Worm (Caenorhabditis elegans) whole organism, young adult: Measurements from ENCODE around the gene Y51A2B.6.

Experiments
- B0336.3 ChIP-seq: fragments of 200-800 bp; sonication (Bioruptor generic); IDR thresholded peaks from 2 replicates; pipeline ENCODE4 v1.3.6; 2022; ENCODE audit warnings: missing genetic modification characterization, missing compliant biosample characterization
- C06A6.2 ChIP-seq: fragments of 200-800 bp; sonication (Bioruptor generic); conservative IDR thresholded peaks from 2 replicates; pipeline ENCODE4 v1.3.6; 2022; ENCODE audit warnings: missing genetic modification characterization, missing compliant biosample characterization
- C17E4.6 ChIP-seq: fragments of 200-800 bp; sonication (Bioruptor generic); IDR thresholded peaks from 2 replicates; pipeline ENCODE4 v1.3.6; 2022; ENCODE audit warnings: missing genetic modification reagents, missing genetic modification characterization, missing compliant biosample characterization
- F22D6.2 ChIP-seq: sonication (generic microtip); optimal IDR thresholded peaks from 2 replicates; lab custom pipeline; 2016; ENCODE audit warnings: mild to moderate bottlenecking, missing genetic modification characterization, missing compliant biosample characterization
- F39B2.1 ChIP-seq: fragments of 200-800 bp; sonication (Bioruptor generic); IDR thresholded peaks from 2 replicates; pipeline ENCODE4 v1.3.6; 2022; ENCODE audit warnings: missing genetic modification reagents, missing genetic modification characterization, missing compliant biosample characterization
- F49E8.2 ChIP-seq: sonication (generic microtip); optimal IDR thresholded peaks from 3 replicates; lab custom pipeline; 2017; ENCODE audit warnings: missing genetic modification characterization, mild to moderate bottlenecking, missing compliant biosample characterization, antibody characterized with exemption, moderate library complexity; ENCODE audit not compliant: insufficient read depth
- F52B5.7 ChIP-seq: sonication (generic microtip); optimal IDR thresholded peaks from 2 replicates; lab custom pipeline; 2016; ENCODE audit warnings: mild to moderate bottlenecking, missing genetic modification characterization, missing compliant biosample characterization
- K11D2.4 ChIP-seq: fragments of 200-800 bp; sonication (Bioruptor generic); IDR thresholded peaks from 2 replicates; pipeline ENCODE4 v1.3.6; 2022; ENCODE audit warnings: missing genetic modification reagents, missing genetic modification characterization, missing compliant biosample characterization
- K12H6.12 ChIP-seq: fragments of 200-800 bp; sonication (Bioruptor generic); optimal IDR thresholded peaks from 2 replicates; lab custom pipeline; 2018; ENCODE audit warnings: mild to moderate bottlenecking, missing genetic modification characterization, missing compliant biosample characterization
- T07F8.4 ChIP-seq: sonication (generic microtip); optimal IDR thresholded peaks from 2 replicates; lab custom pipeline; 2016; ENCODE audit warnings: mild to moderate bottlenecking, missing genetic modification characterization, moderate library complexity, missing compliant biosample characterization
- T26A5.8 ChIP-seq: sonication (generic microtip); optimal IDR thresholded peaks from 2 replicates; lab custom pipeline; 2016; ENCODE audit warnings: missing genetic modification characterization, missing compliant biosample characterization
- Y53F4B.3 ChIP-seq: fragments of 200-800 bp; sonication (Bioruptor generic); IDR thresholded peaks from 2 replicates; pipeline ENCODE4 v1.3.6; 2022; ENCODE audit warnings: missing genetic modification reagents, missing genetic modification characterization, missing compliant biosample characterization
- Y53G8AR.9 ChIP-seq: fragments of 200-800 bp; sonication (Bioruptor generic); conservative IDR thresholded peaks from 2 replicates; pipeline ENCODE4 v1.3.6; 2022; ENCODE audit warnings: missing genetic modification reagents, missing genetic modification characterization, missing compliant biosample characterization
- Y56A3A.18 ChIP-seq: fragments of 200-800 bp; sonication (Bioruptor generic); IDR thresholded peaks from 2 replicates; pipeline ENCODE4 v1.3.6; 2022; ENCODE audit warnings: missing genetic modification reagents, missing genetic modification characterization, missing compliant biosample characterization
- akir-1 ChIP-seq: fragments of 200-800 bp; sonication (Bioruptor generic); optimal IDR thresholded peaks from 2 replicates; lab custom pipeline; 2018; ENCODE audit warnings: mild to moderate bottlenecking, missing genetic modification characterization, moderate library complexity, missing compliant biosample characterization
- aptf-2 ChIP-seq: fragments of 200-800 bp; sonication (Bioruptor generic); conservative IDR thresholded peaks from 2 replicates; pipeline ENCODE4 v1.3.6; 2022; ENCODE audit warnings: missing genetic modification reagents, missing genetic modification characterization, missing compliant biosample characterization
- aptf-3 ChIP-seq: fragments of 200-800 bp; sonication (Bioruptor generic); IDR thresholded peaks from 2 replicates; pipeline ENCODE4 v1.3.6; 2022; ENCODE audit warnings: missing genetic modification characterization, missing compliant biosample characterization
- attf-5 ChIP-seq: fragments of 200-800 bp; sonication (Bioruptor generic); optimal IDR thresholded peaks from 2 replicates; lab custom pipeline; 2018; ENCODE audit warnings: mild to moderate bottlenecking, missing genetic modification characterization, missing compliant biosample characterization
- attf-6 ChIP-seq: fragments of 200-800 bp; sonication (Bioruptor generic); IDR thresholded peaks from 2 replicates; pipeline ENCODE4 v1.3.6; 2022; ENCODE audit warnings: missing genetic modification reagents, missing genetic modification characterization, missing compliant biosample characterization
- chd-7 ChIP-seq: sonication (generic microtip); optimal IDR thresholded peaks from 2 replicates; lab custom pipeline; 2016; ENCODE audit warnings: mild to moderate bottlenecking, missing genetic modification characterization, moderate library complexity, missing compliant biosample characterization
- dpl-1 ChIP-seq: fragments of 150-350 bp; optimal IDR thresholded peaks from 2 replicates; lab custom pipeline; 2014; ENCODE audit warnings: missing biosample characterization, missing genetic modification reagents, missing genetic modification characterization
- gei-17 ChIP-seq: fragments of 200-800 bp; sonication (Bioruptor generic); optimal IDR thresholded peaks from 2 replicates; lab custom pipeline; 2018; ENCODE audit warnings: mild to moderate bottlenecking, missing genetic modification characterization, missing compliant biosample characterization
- hlh-26 ChIP-seq: fragments of 200-800 bp; sonication (Bioruptor generic); conservative IDR thresholded peaks from 2 replicates; pipeline ENCODE4 v1.3.6; 2022; ENCODE audit warnings: missing genetic modification reagents, missing genetic modification characterization, missing compliant biosample characterization
- hmg-1.2 ChIP-seq: fragments of 200-800 bp; sonication (Bioruptor generic); IDR thresholded peaks from 2 replicates; pipeline ENCODE4 v1.3.6; 2022; ENCODE audit warnings: missing genetic modification reagents, missing genetic modification characterization, missing compliant biosample characterization
- lin-35 ChIP-seq, 3 experiments: fragments of 150-350 bp in 2 of 3; sonication (generic microtip) in 1 of 3; optimal IDR thresholded peaks; 2 replicates each; lab custom pipeline; 2014 to 2018; ENCODE audit warnings: missing biosample characterization in 3 of 3, missing genetic modification characterization in 3 of 3, missing genetic modification reagents in 3 of 3
- lsl-1 ChIP-seq: fragments of 200-800 bp; sonication (Bioruptor generic); optimal IDR thresholded peaks from 2 replicates; lab custom pipeline; 2018; ENCODE audit warnings: mild to moderate bottlenecking, missing genetic modification characterization, moderate library complexity, missing compliant biosample characterization
- madf-10 ChIP-seq: sonication (generic microtip); optimal IDR thresholded peaks from 2 replicates; lab custom pipeline; 2016; ENCODE audit warnings: mild to moderate bottlenecking, missing genetic modification characterization, missing compliant biosample characterization
- madf-3 ChIP-seq: fragments of 200-800 bp; sonication (Bioruptor generic); IDR thresholded peaks from 2 replicates; pipeline ENCODE4 v1.3.6; 2022; ENCODE audit warnings: missing genetic modification reagents, missing genetic modification characterization, missing compliant biosample characterization
- madf-6 ChIP-seq: fragments of 200-800 bp; sonication (Bioruptor generic); IDR thresholded peaks from 2 replicates; pipeline ENCODE4 v1.3.6; 2022; ENCODE audit warnings: missing genetic modification reagents, missing genetic modification characterization, missing compliant biosample characterization
- madf-8 ChIP-seq: fragments of 200-800 bp; sonication (Bioruptor generic); conservative IDR thresholded peaks from 2 replicates; pipeline ENCODE4 v1.3.6; 2022; ENCODE audit warnings: missing genetic modification reagents, missing genetic modification characterization, missing compliant biosample characterization
- mel-28 ChIP-seq: sonication (generic microtip); optimal IDR thresholded peaks from 2 replicates; lab custom pipeline; 2016; ENCODE audit warnings: borderline replicate concordance, mild to moderate bottlenecking, missing genetic modification characterization, missing compliant biosample characterization
- nfya-1 ChIP-seq: sonication (generic microtip); optimal IDR thresholded peaks from 2 replicates; lab custom pipeline; 2017; ENCODE audit warnings: antibody characterized with exemption, missing compliant biosample characterization, missing genetic modification characterization, borderline replicate concordance; ENCODE audit not compliant: insufficient read depth
- nfyb-1 ChIP-seq: fragments of 200-800 bp; sonication (Bioruptor generic); IDR thresholded peaks from 2 replicates; pipeline ENCODE4 v1.3.6; 2022; ENCODE audit warnings: missing genetic modification reagents, missing genetic modification characterization, missing compliant biosample characterization
- nhr-120 ChIP-seq: fragments of 200-800 bp; sonication (Bioruptor generic); IDR thresholded peaks from 2 replicates; pipeline ENCODE4 v1.3.6; 2022; ENCODE audit warnings: missing genetic modification characterization, missing compliant biosample characterization
- nhr-80 ChIP-seq: sonication (generic microtip); optimal IDR thresholded peaks from 2 replicates; lab custom pipeline; 2016; ENCODE audit warnings: missing genetic modification characterization, missing compliant biosample characterization
- nhr-90 ChIP-seq: sonication (generic microtip); optimal IDR thresholded peaks from 2 replicates; lab custom pipeline; 2016; ENCODE audit warnings: missing genotype, mild to moderate bottlenecking, missing genetic modification characterization, missing compliant biosample characterization
- pha-4 ChIP-seq: fragments of 150-350 bp; sonication (generic microtip); optimal IDR thresholded peaks from 2 replicates; lab custom pipeline; 2014; ENCODE audit warnings: missing biosample characterization, missing genetic modification reagents, missing genetic modification characterization
- repo-1 ChIP-seq: sonication (generic microtip); optimal IDR thresholded peaks from 2 replicates; lab custom pipeline; 2017; ENCODE audit warnings: mild to moderate bottlenecking, missing genetic modification characterization, missing compliant biosample characterization
- rpc-1 ChIP-seq, 2 experiments: fragments of 150-350 bp in 1 of 2; sonication (generic microtip) in 1 of 2; optimal IDR thresholded peaks; 2 replicates each; lab custom pipeline; 2014 to 2018; ENCODE audit warnings: missing biosample characterization in 1 of 2, missing genetic modification characterization in 1 of 2, missing genetic modification reagents in 1 of 2, missing genotype in 1 of 2
- sdz-38 ChIP-seq: sonication (generic microtip); optimal IDR thresholded peaks from 2 replicates; lab custom pipeline; 2016; ENCODE audit warnings: missing genotype, missing genetic modification characterization, missing compliant biosample characterization
- somi-1 ChIP-seq: fragments of 200-800 bp; sonication (Bioruptor generic); optimal IDR thresholded peaks from 2 replicates; lab custom pipeline; 2018; ENCODE audit warnings: mild to moderate bottlenecking, missing genetic modification characterization, missing compliant biosample characterization
- sptf-2 ChIP-seq: fragments of 200-800 bp; sonication (Bioruptor generic); optimal IDR thresholded peaks from 2 replicates; lab custom pipeline; 2018; ENCODE audit warnings: mild to moderate bottlenecking, missing genetic modification characterization, missing compliant biosample characterization
- tbx-9 ChIP-seq: sonication (generic microtip); optimal IDR thresholded peaks from 2 replicates; lab custom pipeline; 2016; ENCODE audit warnings: borderline replicate concordance, missing genetic modification characterization, inconsistent platforms, missing compliant biosample characterization
- zim-3 ChIP-seq: sonication (generic microtip); optimal IDR thresholded peaks from 2 replicates; lab custom pipeline; 2017; ENCODE audit warnings: mild to moderate bottlenecking, missing genetic modification characterization, moderate library complexity, missing compliant biosample characterization
- ztf-25 ChIP-seq: fragments of 200-800 bp; sonication (Bioruptor generic); IDR thresholded peaks from 2 replicates; pipeline ENCODE4 v1.3.6; 2022; ENCODE audit warnings: missing genetic modification reagents, missing genetic modification characterization, missing compliant biosample characterization
- ztf-6 ChIP-seq: fragments of 200-800 bp; sonication (Bioruptor generic); IDR thresholded peaks from 2 replicates; pipeline ENCODE4 v1.3.6; 2022; ENCODE audit warnings: missing genetic modification reagents, missing genetic modification characterization, missing compliant biosample characterization

Y51A2B.6 gene

ce11 chrV:18350721-18351120 is 43.4 kb downstream of the Y51A2B.6 start, which contains the start of gene C08E8.11:
Gene C08E8.11, plus strand, starts transcription at chrV:18351021.
- TF ChIP-seq lin-35 (GFP tag; optimal IDR thresholded peaks at IDR 0.05; lab: Kevin White, UChicago) (no peak), attf-5 (no peak), dpl-1 (GFP tag; lab: Kevin White, UChicago) (no peak), F22D6.2 (tag; lab: Kevin White, UChicago) (no peak), pha-4 (tag; lab: Kevin White, UChicago) (no peak), nfya-1 (no peak), F52B5.7 (tag; lab: Kevin White, UChicago) (no peak), nhr-120 (no peak), lsl-1 (no peak), hmg-1.2 (GFP tag; lab: Robert Waterston, UW) (no peak)
- TF ChIP-seq, all 124 proteins: peak for 0

ce11 chrV:18350046-18350445 is 44.1 kb downstream of the Y51A2B.6 start, which contains the start of gene C08E8.3:
Gene C08E8.3, plus strand, starts transcription at chrV:18350129.
- no peak for TF ChIP-seq sdz-38
- TF ChIP-seq Y53F4B.3 (GFP tag; lab: Robert Waterston, UW) = no peak
- TF ChIP-seq rpc-1 (optimal IDR thresholded peaks at IDR 0.05; lab: Kevin White, UChicago) = no peak
- TF ChIP-seq rpc-1 (tag; optimal IDR thresholded peaks at IDR 0.05; lab: Kevin White, UChicago) = no peak
- TF ChIP-seq nfyb-1 (GFP tag; lab: Robert Waterston, UW) = 0 out of 2 replicates have a peak, but pooled peaks have one; percentile 10
- no peak for TF ChIP-seq chd-7
- no peak for TF ChIP-seq madf-3 (GFP tag; lab: Robert Waterston, UW)
- TF ChIP-seq madf-10 = no peak

ce11 chrV:18346080-18346479 is 48.0 kb downstream of the Y51A2B.6 start:
- TF ChIP-seq C17E4.6 (GFP tag; lab: Robert Waterston, UW) = no peak
- peak; percentile 13 for TF ChIP-seq repo-1 (tag; lab: Kevin White, UChicago)
- TF ChIP-seq akir-1 (GFP tag; lab: Kevin White, UChicago) = no peak
- 0 out of 2 replicates have a peak, but pooled peaks have one; percentile 30 for TF ChIP-seq Y53G8AR.9 (GFP tag; lab: Robert Waterston, UW)
- TF ChIP-seq T07F8.4 (tag; lab: Kevin White, UChicago) = no peak
- no peak for TF ChIP-seq T26A5.8 (tag; lab: Kevin White, UChicago)
- TF ChIP-seq hlh-26 (GFP tag; lab: Robert Waterston, UW) = no peak
- no peak for TF ChIP-seq rpc-1 (optimal IDR thresholded peaks at IDR 0.05; lab: Kevin White, UChicago)
- TF ChIP-seq rpc-1 (tag; optimal IDR thresholded peaks at IDR 0.05; lab: Kevin White, UChicago) = no peak
- no peak for TF ChIP-seq madf-6 (GFP tag; lab: Robert Waterston, UW)
- TF ChIP-seq B0336.3 (GFP tag; lab: Robert Waterston, UW) = peak; percentile 77
- TF ChIP-seq attf-6 (GFP tag; lab: Robert Waterston, UW) = no peak
- no peak for TF ChIP-seq F49E8.2 (tag; lab: Kevin White, UChicago)
- TF ChIP-seq tbx-9 (tag; lab: Kevin White, UChicago) = no peak
- peak; percentile 57; the same call in 1 of the 2 replicates for TF ChIP-seq K11D2.4 (GFP tag; lab: Robert Waterston, UW)
- no peak for TF ChIP-seq attf-5
- TF ChIP-seq zim-3 (tag; lab: Kevin White, UChicago) = no peak
- no peak for TF ChIP-seq aptf-3 (GFP tag; lab: Robert Waterston, UW)
- TF ChIP-seq C06A6.2 (GFP tag; lab: Robert Waterston, UW) = 0 out of 2 replicates have a peak, but pooled peaks have one; percentile 27
- peak; percentile 24 for TF ChIP-seq somi-1
- no peak for TF ChIP-seq F39B2.1 (GFP tag; lab: Robert Waterston, UW)
- no peak for TF ChIP-seq K12H6.12 (tag; lab: Kevin White, UChicago)
- no peak for TF ChIP-seq pha-4 (tag; lab: Kevin White, UChicago)
- no peak for TF ChIP-seq ztf-6 (GFP tag; lab: Robert Waterston, UW)
- peak; percentile 62 for TF ChIP-seq nhr-90
- TF ChIP-seq gei-17 (GFP tag; lab: Kevin White, UChicago) = no peak
- TF ChIP-seq mel-28 (tag; lab: Kevin White, UChicago) = no peak
- TF ChIP-seq nhr-80 = peak; percentile 99
- TF ChIP-seq Y56A3A.18 (GFP tag; lab: Robert Waterston, UW) = no peak
- TF ChIP-seq ztf-25 = no peak
- no peak for TF ChIP-seq aptf-2 (GFP tag; lab: Robert Waterston, UW)
- TF ChIP-seq madf-8 = no peak
- TF ChIP-seq lin-35 (GFP tag; optimal IDR thresholded peaks at IDR 0.05; lab: Kevin White, UChicago) = no peak
- no peak for TF ChIP-seq sptf-2 (GFP tag; lab: Kevin White, UChicago)
